Worm (Caenorhabditis elegans): ENCODE measurements around the gene trip-4.
A peak's percentile ranks its signal among the peaks of the same experiment; 100 is the strongest.

The trip-4 gene

ce11 chrII:15089086-15089895, 50.1 kb downstream of the trip-4 start (continued):
- TF ChIP-seq rnt-1 (tag; optimal IDR thresholded peaks at IDR 0.05) (peak; percentile 43), sdc-2 (tag; optimal IDR thresholded peaks at IDR 0.05) (peak; percentile 56), lim-6 (tag; optimal IDR thresholded peaks at IDR 0.05) (peak; percentile 53), madf-2 (tag; optimal IDR thresholded peaks at IDR 0.05) (no peak), odd-2 (tag; optimal IDR thresholded peaks at IDR 0.05) (no peak), lin-11 (tag; optimal IDR thresholded peaks at IDR 0.05) (no peak), hlh-8 (tag; optimal IDR thresholded peaks at IDR 0.05) (peak; percentile 58), ttx-3 (tag; optimal IDR thresholded peaks at IDR 0.05) (no peak), elt-4 (tag; optimal IDR thresholded peaks at IDR 0.05) (no peak), hlh-6 (tag; optimal IDR thresholded peaks at IDR 0.05) (no peak), tbx-7 (tag; optimal IDR thresholded peaks at IDR 0.05) (peak; percentile 84), fkh-6 (tag; optimal IDR thresholded peaks at IDR 0.05) (peak; percentile 56), pag-3 (tag; optimal IDR thresholded peaks at IDR 0.05; ENCODE audit: borderline replicate concordance) (no peak), T23F11.4 (GFP tag; optimal IDR thresholded peaks at IDR 0.05) (no peak), sox-4 (tag; optimal IDR thresholded peaks at IDR 0.05) (no peak), ceh-6 (GFP tag; optimal IDR thresholded peaks at IDR 0.05) (no peak), ahr-1 (tag; optimal IDR thresholded peaks at IDR 0.05) (no peak), ceh-34 (tag; optimal IDR thresholded peaks at IDR 0.05) (peak; percentile 21), ref-2 (tag; optimal IDR thresholded peaks at IDR 0.05) (peak; percentile 62), unc-3 (GFP tag; conservative IDR thresholded peaks at IDR 0.05) (no peak), unc-3 (tag; optimal IDR thresholded peaks at IDR 0.05) (no peak), ceh-14 (tag; optimal IDR thresholded peaks at IDR 0.05) (peak; percentile 10), pha-4 (tag; optimal IDR thresholded peaks at IDR 0.05) (no peak), zip-5 (tag; optimal IDR thresholded peaks at IDR 0.05) (peak; percentile 73), ceh-48 (tag; optimal IDR thresholded peaks at IDR 0.05) (no peak), pha-2 (tag; optimal IDR thresholded peaks at IDR 0.05) (no peak), che-1 (tag; optimal IDR thresholded peaks at IDR 0.05) (no peak), pqm-1 (tag; optimal IDR thresholded peaks at IDR 0.05) (no peak), sox-2 (GFP tag; IDR thresholded peaks at IDR 0.05) (no peak), ceh-9 (tag; optimal IDR thresholded peaks at IDR 0.05) (no peak), Y22D7AL.16 (tag; optimal IDR thresholded peaks at IDR 0.05) (no peak), C08G9.2 (tag; optimal IDR thresholded peaks at IDR 0.05) (peak; percentile 87), pax-1 (tag; optimal IDR thresholded peaks at IDR 0.05) (no peak), C38D4.7 (GFP tag; optimal IDR thresholded peaks at IDR 0.05) (no peak), nhr-11 (tag; optimal IDR thresholded peaks at IDR 0.05) (no peak), ceh-18 (tag; optimal IDR thresholded peaks at IDR 0.05) (no peak), tbx-2 (tag; optimal IDR thresholded peaks at IDR 0.05) (peak; percentile 68), fkh-10 (GFP tag; optimal IDR thresholded peaks at IDR 0.05) (no peak), unc-55 (GFP tag; optimal IDR thresholded peaks at IDR 0.05) (no peak), K02D7.2 (tag; optimal IDR thresholded peaks at IDR 0.05) (no peak), ceh-22 (tag; optimal IDR thresholded peaks at IDR 0.05) (no peak), ceh-30 (tag; optimal IDR thresholded peaks at IDR 0.05) (no peak), ztf-16 (tag; optimal IDR thresholded peaks at IDR 0.05) (no peak), syd-9 (tag; optimal IDR thresholded peaks at IDR 0.05) (no peak), nhr-232 (tag; optimal IDR thresholded peaks at IDR 0.05) (no peak), gmeb-2 (tag; optimal IDR thresholded peaks at IDR 0.05) (no peak)
